Worm (Caenorhabditis elegans): ENCODE data around the gene F41C6.4.

DNA sequence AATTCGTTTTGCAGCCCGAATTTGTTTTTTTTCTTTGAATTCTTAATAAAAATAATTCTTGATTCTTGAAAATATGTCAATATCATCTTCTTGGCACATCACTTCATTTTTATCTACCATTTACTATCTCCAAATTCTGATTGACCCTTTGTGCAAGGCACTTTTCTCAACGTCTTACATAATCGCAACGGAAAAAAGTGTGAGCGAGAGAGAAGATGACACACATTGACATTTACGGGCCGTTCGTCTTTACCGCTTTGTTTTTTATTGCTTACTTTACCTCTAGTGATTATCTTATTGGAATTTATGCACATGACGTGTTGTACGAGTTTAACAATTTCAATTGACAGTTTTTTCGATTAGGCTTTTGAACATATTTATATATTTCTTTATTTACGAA lies 26.0 kb downstream of the F41C6.4 start:
- TF ChIP-seq nhr-11 (tag; optimal IDR thresholded peaks at IDR 0.05) (no peak), mdl-1 (tag; optimal IDR thresholded peaks at IDR 0.05) (no peak), ceh-9 (tag; optimal IDR thresholded peaks at IDR 0.05) (no peak), sea-2 (GFP tag; optimal IDR thresholded peaks at IDR 0.05) (no peak)
